Worm (Caenorhabditis elegans) whole organism, L1 larva: Measurements from ENCODE around the gene C27A2.12.

ENCODE experiments used
- dpl-1 ChIP-seq, 3 experiments: fragments of 150-350 bp in 2 of 3; sonication (generic microtip) in 1 of 3; optimal IDR thresholded peaks; 2 replicates each; lab custom pipeline; 2014 to 2017; ENCODE audit warnings: missing biosample characterization in 3 of 3, missing genetic modification characterization in 3 of 3, missing genetic modification reagents in 3 of 3
- ets-5 ChIP-seq: fragments of 200-800 bp; sonication (Bioruptor generic); IDR thresholded peaks from 2 replicates; pipeline ENCODE4 v1.3.6; 2022; ENCODE audit warnings: missing genetic modification characterization, missing compliant biosample characterization
- jun-1 ChIP-seq: fragments of 150-350 bp; optimal IDR thresholded peaks from 2 replicates; lab custom pipeline; 2014; ENCODE audit warnings: missing biosample characterization, missing genetic modification reagents, missing genetic modification characterization
- nhr-28 ChIP-seq: fragments of 150-350 bp; optimal IDR thresholded peaks from 2 replicates; lab custom pipeline; 2014; ENCODE audit warnings: missing biosample characterization, missing genetic modification characterization
- nhr-76 ChIP-seq: sonication (generic microtip); optimal IDR thresholded peaks from 2 replicates; lab custom pipeline; 2017; ENCODE audit warnings: missing biosample characterization, missing genetic modification characterization
- unc-62 ChIP-seq: fragments of 150-350 bp; optimal IDR thresholded peaks from 2 replicates; lab custom pipeline; 2014; ENCODE audit warnings: missing biosample characterization, missing genetic modification reagents, missing genetic modification characterization

ce11 chrII:5036128-5036527, 21.8 kb downstream of the C27A2.12 start, which contains the start of gene lrr-1:
- TF ChIP-seq unc-62 (GFP tag; lab: Kevin White, UChicago) (no peak), ets-5 (no peak), nhr-28 (tag; lab: Kevin White, UChicago) (no peak), nhr-76 (tag; lab: Kevin White, UChicago) (no peak), jun-1 (tag; lab: Kevin White, UChicago) (no peak), dpl-1 (GFP tag; optimal IDR thresholded peaks at IDR 0.05; lab: Kevin White, UChicago) (no peak)
